Fruit fly (Drosophila melanogaster): ENCODE results near the gene CG3345.

The CG3345 gene

dm6 chr2L:224599-225385 lies 44.1 kb upstream of the CG3345 start (continued):
- TF ChIP-seq CG6765 (GFP tag; optimal IDR thresholded peaks at IDR 0.05) (peak; percentile 65), mirr (GFP tag; optimal IDR thresholded peaks at IDR 0.05) (no peak), grn (GFP tag; optimal IDR thresholded peaks at IDR 0.05) (no peak), CG11456 (GFP tag; IDR thresholded peaks at IDR 0.05) (peak; percentile 68; the same call in 2 of the 3 replicates), chn (GFP tag; optimal IDR thresholded peaks at IDR 0.05) (peak; percentile 31), chif (GFP tag; optimal IDR thresholded peaks at IDR 0.05) (peak; percentile 49 to 56), CG11085 (GFP tag; IDR thresholded peaks at IDR 0.05) (no peak), ewg (GFP tag; optimal IDR thresholded peaks at IDR 0.05) (no peak), Fer1 (GFP tag; optimal IDR thresholded peaks at IDR 0.05) (peak; percentile 78), Oli (tag; optimal IDR thresholded peaks at IDR 0.05) (peak; percentile 68), CG9932 (GFP tag; IDR thresholded peaks at IDR 0.05) (peak; percentile 66), Bgb (GFP tag; IDR thresholded peaks at IDR 0.05; ENCODE audit: partially characterized antibody) (no peak), inv (GFP tag; IDR thresholded peaks at IDR 0.05; ENCODE audit: partially characterized antibody) (0 out of 2 replicates have a peak, but pooled peaks have one; percentile 8), MBD-R2 (GFP tag; IDR thresholded peaks at IDR 0.05) (peak; percentile 17; the same call in 1 of the 2 replicates), CG31224 (GFP tag; IDR thresholded peaks at IDR 0.05) (0 out of 2 replicates have a peak, but pooled peaks have one; percentile 14), D19A (tag; optimal IDR thresholded peaks at IDR 0.05) (peak; percentile 38), ATbp (GFP tag; optimal IDR thresholded peaks at IDR 0.05) (peak; percentile 50), Trl (optimal IDR thresholded peaks at IDR 0.05) (no peak), Trl (GFP tag; optimal IDR thresholded peaks at IDR 0.05) (no peak), CG8359 (GFP tag; optimal IDR thresholded peaks at IDR 0.05; ENCODE audit: borderline replicate concordance) (no peak), CG2199 (GFP tag; IDR thresholded peaks at IDR 0.05) (peak; percentile 56; the same call in 1 of the 3 replicates), fd3F (GFP tag; optimal IDR thresholded peaks at IDR 0.05) (peak; percentile 57), kni (GFP tag; optimal IDR thresholded peaks at IDR 0.05) (peak; percentile 12), sqz (GFP tag; optimal IDR thresholded peaks at IDR 0.05) (peak; percentile 35), HLHmδ (GFP tag; optimal IDR thresholded peaks at IDR 0.05) (no peak), Doc2 (GFP tag; IDR thresholded peaks at IDR 0.05) (no peak), exex (tag; optimal IDR thresholded peaks at IDR 0.05) (peak; percentile 26), sob (GFP tag; IDR thresholded peaks at IDR 0.05) (peak; percentile 63; the same call in 1 of the 2 replicates), ci (GFP tag; IDR thresholded peaks at IDR 0.05) (peak; percentile 59; the same call in 2 of the 3 replicates), Nf-YC (tag; optimal IDR thresholded peaks at IDR 0.05) (no peak), Adf1 (GFP tag; IDR thresholded peaks at IDR 0.05) (peak; percentile 51), CG18764 (GFP tag; optimal IDR thresholded peaks at IDR 0.05) (peak; percentile 34), CG15011 (GFP tag; optimal IDR thresholded peaks at IDR 0.05) (peak; percentile 54), HLH4C (GFP tag; IDR thresholded peaks at IDR 0.05; ENCODE audit: partially characterized antibody) (peak; percentile 13; the same call in 1 of the 3 replicates), ftz-f1 (GFP tag; optimal IDR thresholded peaks at IDR 0.05) (no peak), CG7357 (GFP tag; IDR thresholded peaks at IDR 0.05) (0 out of 3 replicates have a peak, but pooled peaks have one; percentile 33), CG10979 (tag; optimal IDR thresholded peaks at IDR 0.05) (peak; percentile 34), Usf (GFP tag; optimal IDR thresholded peaks at IDR 0.05) (no peak), CG3407 (GFP tag; optimal IDR thresholded peaks at IDR 0.05) (peak; percentile 66), vvl (GFP tag; IDR thresholded peaks at IDR 0.05) (peak; percentile 49; the same call in 1 of the 2 replicates), Sry-δ (GFP tag; optimal IDR thresholded peaks at IDR 0.05) (peak; percentile 11), CoRest (tag; optimal IDR thresholded peaks at IDR 0.05) (no peak), CG17186 (GFP tag; optimal IDR thresholded peaks at IDR 0.05) (no peak), her (GFP tag; optimal IDR thresholded peaks at IDR 0.05) (no peak), trh (GFP tag; optimal IDR thresholded peaks at IDR 0.05) (no peak), CG17328 (GFP tag; IDR thresholded peaks at IDR 0.05) (0 out of 2 replicates have a peak, but pooled peaks have one; percentile 25), CG2712 (tag; optimal IDR thresholded peaks at IDR 0.05) (peak; percentile 59), Ptx1 (GFP tag; IDR thresholded peaks at IDR 0.05) (peak; percentile 75), CG8388 (GFP tag; optimal IDR thresholded peaks at IDR 0.05) (no peak)
